Fruit fly (Drosophila melanogaster) whole organism, embryonic: ENCODE data around the gene Grasp65.
A peak's percentile ranks its signal among the peaks of the same experiment; 100 is the strongest.

ENCODE experiments used
- ATbp ChIP-seq: fragments of 200-800 bp; sonication (Bioruptor generic); optimal IDR thresholded peaks from 2 replicates; lab custom pipeline; 2017; ENCODE audit warnings: missing biosample characterization, mild to moderate bottlenecking, missing genetic modification characterization, missing genetic modification reagents
- B-H2 ChIP-seq: fragments of 200-800 bp; sonication (Bioruptor generic); optimal IDR thresholded peaks from 2 replicates; lab custom pipeline; 2018; ENCODE audit warnings: missing biosample characterization, mild to moderate bottlenecking, missing genetic modification characterization
- CG10462 ChIP-seq: fragments of 200-800 bp; sonication (Bioruptor generic); optimal IDR thresholded peaks from 2 replicates; lab custom pipeline; 2016; ENCODE audit warnings: missing biosample characterization, missing genetic modification characterization
- CG12769 ChIP-seq: fragments of 200-800 bp; sonication (Bioruptor generic); optimal IDR thresholded peaks from 2 replicates; lab custom pipeline; 2019; ENCODE audit warnings: missing biosample characterization, mild to moderate bottlenecking, missing genetic modification characterization, moderate library complexity
- CG14965 ChIP-seq: fragments of 200-800 bp; sonication (Bioruptor generic); optimal IDR thresholded peaks from 2 replicates; lab custom pipeline; 2016; ENCODE audit warnings: missing biosample characterization, missing genetic modification characterization, borderline replicate concordance
- CG15514 ChIP-seq: fragments of 200-800 bp; sonication (Bioruptor generic); optimal IDR thresholded peaks from 3 replicates; lab custom pipeline; 2017; ENCODE audit warnings: missing biosample characterization, missing genetic modification characterization, mild to moderate bottlenecking, moderate library complexity, missing genetic modification reagents
- CG17912 ChIP-seq: fragments of 200-800 bp; sonication (Bioruptor generic); optimal IDR thresholded peaks from 2 replicates; lab custom pipeline; 2018; ENCODE audit warnings: missing biosample characterization, mild to moderate bottlenecking, missing genetic modification characterization
- CG18262 ChIP-seq: fragments of 200-800 bp; optimal IDR thresholded peaks from 3 replicates; lab custom pipeline; 2019; ENCODE audit warnings: missing biosample characterization, mild to moderate bottlenecking, missing genetic modification characterization, moderate library complexity
- CG2116 ChIP-seq: fragments of 200-800 bp; sonication (Bioruptor generic); optimal IDR thresholded peaks from 3 replicates; lab custom pipeline; 2018; ENCODE audit warnings: missing biosample characterization, mild to moderate bottlenecking, missing genetic modification characterization
- CG2199 ChIP-seq: fragments of 200-800 bp; sonication (Bioruptor generic); IDR thresholded peaks from 3 replicates; pipeline ENCODE4 v1.3.6; 2022; ENCODE audit warnings: missing biosample characterization, missing genetic modification characterization
- CG2202 ChIP-seq: fragments of 200-800 bp; sonication (Bioruptor generic); optimal IDR thresholded peaks from 2 replicates; lab custom pipeline; 2018; ENCODE audit warnings: missing biosample characterization, mild to moderate bottlenecking, missing genetic modification characterization
- CG4360 ChIP-seq: fragments of 200-800 bp; sonication (Bioruptor generic); IDR thresholded peaks from 2 replicates; pipeline ENCODE4 v1.3.6; 2022; ENCODE audit warnings: missing biosample characterization, missing genetic modification characterization
- CG5953 ChIP-seq: fragments of 200-800 bp; sonication (Bioruptor generic); IDR thresholded peaks from 2 replicates; pipeline ENCODE4 v1.3.6; 2022; ENCODE audit warnings: missing biosample characterization, missing genetic modification characterization
- CG6254 ChIP-seq: fragments of 200-800 bp; sonication (Bioruptor generic); optimal IDR thresholded peaks from 3 replicates; lab custom pipeline; 2017; ENCODE audit warnings: mild to moderate bottlenecking, missing biosample characterization, missing genetic modification reagents, missing genetic modification characterization
- CG7271 ChIP-seq: fragments of 200-800 bp; sonication (Bioruptor generic); optimal IDR thresholded peaks from 2 replicates; lab custom pipeline; 2018; ENCODE audit warnings: missing biosample characterization, mild to moderate bottlenecking, missing genetic modification characterization, moderate library complexity
- CG7357 ChIP-seq: fragments of 200-800 bp; sonication (Bioruptor generic); IDR thresholded peaks from 3 replicates; pipeline ENCODE4 v1.3.6; 2022; ENCODE audit warnings: missing biosample characterization, missing genetic modification characterization
- CG7987 ChIP-seq: fragments of 200-800 bp; sonication (Bioruptor generic); optimal IDR thresholded peaks from 2 replicates; lab custom pipeline; 2018; ENCODE audit warnings: missing biosample characterization, mild to moderate bottlenecking, missing genetic modification characterization, moderate library complexity
- CG8290 ChIP-seq, 3 experiments: fragments of 200-800 bp; sonication (Bioruptor generic); optimal IDR thresholded peaks; 2 replicates each; lab custom pipeline; 2016 to 2019; ENCODE audit warnings: missing biosample characterization in 3 of 3, missing genetic modification characterization in 3 of 3, mild to moderate bottlenecking in 2 of 3, moderate library complexity in 1 of 3
- D19B ChIP-seq: fragments of 200-800 bp; sonication (Bioruptor generic); optimal IDR thresholded peaks from 2 replicates; lab custom pipeline; 2017; ENCODE audit warnings: missing biosample characterization, mild to moderate bottlenecking, missing genetic modification characterization
- Dll ChIP-seq: fragments of 200-800 bp; sonication (Bioruptor generic); IDR thresholded peaks from 4 replicates; pipeline ENCODE4 v1.3.6; 2022; ENCODE audit warnings: missing biosample characterization, missing genetic modification characterization; ENCODE audit not compliant: partially characterized antibody
- E2f2 ChIP-seq: fragments of 200-800 bp; sonication (Bioruptor generic); IDR thresholded peaks from 2 replicates; pipeline ENCODE4 v1.3.6; 2022; ENCODE audit warnings: missing biosample characterization, missing genetic modification characterization
- ERR ChIP-seq: fragments of 200-800 bp; sonication (Bioruptor generic); optimal IDR thresholded peaks from 2 replicates; lab custom pipeline; 2016; ENCODE audit warnings: missing biosample characterization, missing genetic modification characterization
- Ets97D ChIP-seq: fragments of 200-800 bp; sonication (Bioruptor generic); optimal IDR thresholded peaks from 3 replicates; lab custom pipeline; 2016; ENCODE audit warnings: missing biosample characterization, missing genetic modification characterization
- Meics ChIP-seq: fragments of 200-800 bp; sonication (Bioruptor generic); optimal IDR thresholded peaks from 2 replicates; lab custom pipeline; 2017; ENCODE audit warnings: missing biosample characterization, mild to moderate bottlenecking, missing genetic modification characterization
- Myb ChIP-seq: fragments of 200-800 bp; sonication (Bioruptor generic); optimal IDR thresholded peaks from 2 replicates; lab custom pipeline; 2016; ENCODE audit warnings: missing biosample characterization, missing genetic modification characterization
- Ptx1 ChIP-seq: fragments of 200-800 bp; sonication (Bioruptor generic); IDR thresholded peaks from 2 replicates; pipeline ENCODE4 v1.3.6; 2022; ENCODE audit warnings: missing biosample characterization, missing genetic modification characterization
- Sox102F ChIP-seq: fragments of 200-800 bp; sonication (Bioruptor generic); optimal IDR thresholded peaks from 2 replicates; lab custom pipeline; 2018; ENCODE audit warnings: missing biosample characterization, mild to moderate bottlenecking, missing genetic modification characterization, moderate library complexity
- ac ChIP-seq: fragments of 200-800 bp; sonication (Bioruptor generic); optimal IDR thresholded peaks from 3 replicates; lab custom pipeline; 2017; ENCODE audit warnings: missing biosample characterization, mild to moderate bottlenecking, missing genetic modification characterization
- cas ChIP-seq: fragments of 200-800 bp; sonication (Bioruptor generic); IDR thresholded peaks from 2 replicates; pipeline ENCODE4 v1.3.6; 2022; ENCODE audit warnings: missing biosample characterization, missing genetic modification characterization
- corto ChIP-seq: fragments of 200-800 bp; sonication (Bioruptor generic); optimal IDR thresholded peaks from 2 replicates; lab custom pipeline; 2016; ENCODE audit warnings: missing biosample characterization, mild to moderate bottlenecking, missing genetic modification characterization, moderate library complexity
- gt ChIP-seq: fragments of 200-800 bp; sonication (Bioruptor generic); IDR thresholded peaks from 2 replicates; pipeline ENCODE4 v1.3.6; 2022; ENCODE audit warnings: missing biosample characterization, missing genetic modification characterization
- jing ChIP-seq: fragments of 200-800 bp; sonication (Bioruptor generic); optimal IDR thresholded peaks from 2 replicates; lab custom pipeline; 2018; ENCODE audit warnings: missing biosample characterization, mild to moderate bottlenecking, missing genetic modification characterization
- maf-S ChIP-seq: fragments of 200-800 bp; sonication (Bioruptor generic); optimal IDR thresholded peaks from 2 replicates; lab custom pipeline; 2016; ENCODE audit warnings: missing biosample characterization, missing genetic modification characterization
- nerfin-1 ChIP-seq: fragments of 200-800 bp; sonication (Bioruptor generic); optimal IDR thresholded peaks from 3 replicates; lab custom pipeline; 2019; ENCODE audit warnings: missing biosample characterization, mild to moderate bottlenecking, missing genetic modification characterization, moderate library complexity
- odd ChIP-seq: fragments of 200-800 bp; sonication (Bioruptor generic); optimal IDR thresholded peaks from 2 replicates; lab custom pipeline; 2017; ENCODE audit warnings: missing biosample characterization, mild to moderate bottlenecking, missing genetic modification characterization
- prd ChIP-seq, 3 experiments: fragments of >200 bp in 2 of 3; fragments of 200-800 bp in 1 of 3; sonication (Bioruptor generic) in 1 of 3; optimal IDR thresholded peaks in 2 of 3; IDR thresholded peaks in 1 of 3; 2 replicates in 2 of 3; 3 replicates in 1 of 3; pipeline versions ENCODE4 v1.3.6 to Lab custom; 2017 to 2022; ENCODE audit warnings: missing biosample characterization in 1 of 3, missing genetic modification characterization in 1 of 3
- pzg ChIP-seq: fragments of 200-800 bp; sonication (Bioruptor generic); optimal IDR thresholded peaks from 3 replicates; lab custom pipeline; 2018; ENCODE audit warnings: missing biosample characterization, mild to moderate bottlenecking, missing genetic modification characterization, moderate library complexity
- schlank ChIP-seq: fragments of 200-800 bp; sonication (Bioruptor generic); optimal IDR thresholded peaks from 2 replicates; lab custom pipeline; 2018; ENCODE audit warnings: missing biosample characterization, mild to moderate bottlenecking, missing genetic modification characterization
- sens ChIP-seq: fragments of 200-800 bp; sonication (Bioruptor generic); peaks from one replicate; lab custom pipeline; 2016; ENCODE audit warnings: missing biosample characterization, missing genetic modification characterization
- shn ChIP-seq: fragments of 200-800 bp; sonication (Bioruptor generic); optimal IDR thresholded peaks from 3 replicates; lab custom pipeline; 2016; ENCODE audit warnings: missing biosample characterization, missing genetic modification characterization
- sna ChIP-seq: fragments of 200-800 bp; sonication (Bioruptor generic); IDR thresholded peaks from 2 replicates; pipeline ENCODE4 v1.3.6; 2022; ENCODE audit warnings: missing biosample characterization, missing genetic modification characterization; ENCODE audit not compliant: partially characterized antibody
- sqz ChIP-seq: fragments of 200-800 bp; sonication (Bioruptor generic); optimal IDR thresholded peaks from 3 replicates; lab custom pipeline; 2018; ENCODE audit warnings: missing biosample characterization, mild to moderate bottlenecking, missing genetic modification characterization
- tgo ChIP-seq: fragments of 200-800 bp; sonication (Bioruptor generic); IDR thresholded peaks from 3 replicates; pipeline ENCODE4 v1.3.6; 2022; ENCODE audit warnings: missing biosample characterization, missing genetic modification characterization
- trem ChIP-seq: fragments of 200-800 bp; optimal IDR thresholded peaks from 3 replicates; lab custom pipeline; 2019; ENCODE audit warnings: missing biosample characterization, mild to moderate bottlenecking, missing genetic modification characterization, moderate library complexity
- unc-4 ChIP-seq: fragments of 200-800 bp; sonication (Bioruptor generic); IDR thresholded peaks from 2 replicates; pipeline ENCODE4 v1.3.6; 2022; ENCODE audit warnings: missing biosample characterization, missing genetic modification characterization; ENCODE audit not compliant: partially characterized antibody
- vfl ChIP-seq: fragments of 200-800 bp; sonication (Bioruptor generic); optimal IDR thresholded peaks from 2 replicates; lab custom pipeline; 2016; ENCODE audit warnings: missing biosample characterization, missing genetic modification characterization
- wdn ChIP-seq: fragments of 200-800 bp; sonication (Bioruptor generic); IDR thresholded peaks from 2 replicates; pipeline ENCODE4 v1.3.6; 2022; ENCODE audit warnings: missing biosample characterization, missing genetic modification characterization
- z ChIP-seq: fragments of 200-800 bp; sonication (Bioruptor generic); IDR thresholded peaks from 3 replicates; pipeline ENCODE4 v1.3.6; 2022; ENCODE audit warnings: missing biosample characterization, missing genetic modification characterization
- zfh1 ChIP-seq: fragments of 200-800 bp; sonication (Bioruptor generic); IDR thresholded peaks from 3 replicates; pipeline ENCODE4 v1.3.6; 2022; ENCODE audit warnings: missing biosample characterization, missing genetic modification characterization

Grasp65 gene

dm6 chr3L:19899308-19899927 lies 25.3 kb upstream of the Grasp65 start (continued):
- TF ChIP-seq D19B (GFP tag; lab: Kevin White, UChicago) (no peak), Ets97D (no peak), CG2202 (tag; lab: Kevin White, UChicago) (no peak), pzg (no peak), jing (GFP tag; lab: Kevin White, UChicago) (no peak), sna (peak; percentile 33; the same call in 1 of the 2 replicates), Sox102F (GFP tag; lab: Kevin White, UChicago) (no peak), unc-4 (no peak), E2f2 (GFP tag; lab: Robert Waterston, UW) (0 out of 2 replicates have a peak, but pooled peaks have one; percentile 6), trem (tag; lab: Kevin White, UChicago) (peak; percentile 54), CG18262 (tag; lab: Kevin White, UChicago) (no peak), CG7271 (tag; lab: Kevin White, UChicago) (no peak), B-H2 (GFP tag; lab: Kevin White, UChicago) (no peak), CG17912 (GFP tag; lab: Kevin White, UChicago) (no peak), CG6254 (GFP tag; lab: Kevin White, UChicago) (no peak), prd (optimal IDR thresholded peaks at IDR 0.05; lab: Kevin White, UChicago) (no peak), prd (GFP tag; IDR thresholded peaks at IDR 0.05; lab: Robert Waterston, UW) (no peak), schlank (tag; lab: Kevin White, UChicago) (no peak), Dll (0 out of 4 replicates have a peak, but pooled peaks have one; percentile 35), maf-S (GFP tag; lab: Kevin White, UChicago) (no peak), ERR (GFP tag; lab: Kevin White, UChicago) (no peak), CG12769 (tag; lab: Kevin White, UChicago) (peak; percentile 44), odd (GFP tag; lab: Kevin White, UChicago) (no peak), ATbp (no peak), Meics (GFP tag; lab: Kevin White, UChicago) (no peak), corto (GFP tag; lab: Kevin White, UChicago) (no peak), CG15514 (no peak), shn (GFP tag; lab: Kevin White, UChicago) (no peak), z (GFP tag; lab: Robert Waterston, UW) (no peak), CG7987 (peak; percentile 55), vfl (GFP tag; lab: Kevin White, UChicago) (no peak), cas (no peak), Myb (GFP tag; lab: Kevin White, UChicago) (no peak), zfh1 (GFP tag; lab: Robert Waterston, UW) (0 out of 3 replicates have a peak, but pooled peaks have one; percentile 36), sens (GFP tag; lab: Kevin White, UChicago) (peak; percentile 91), tgo (no peak), CG5953 (GFP tag; lab: Robert Waterston, UW) (no peak), CG10462 (GFP tag; lab: Kevin White, UChicago) (no peak), CG14965 (GFP tag; lab: Kevin White, UChicago) (no peak), CG2116 (GFP tag; lab: Kevin White, UChicago) (peak; percentile 22), ac (peak; percentile 36), Ptx1 (no peak), gt (no peak), CG2199 (GFP tag; lab: Robert Waterston, UW) (peak; percentile 65; the same call in 1 of the 3 replicates), CG7357 (GFP tag; lab: Robert Waterston, UW) (no peak), nerfin-1 (tag; lab: Kevin White, UChicago) (no peak), sqz (GFP tag; lab: Kevin White, UChicago) (no peak), CG4360 (no peak), wdn (GFP tag; lab: Robert Waterston, UW) (no peak), CG8290 (GFP tag; optimal IDR thresholded peaks at IDR 0.05; lab: Kevin White, UChicago) (no peak), CG8290 (tag; optimal IDR thresholded peaks at IDR 0.05; lab: Kevin White, UChicago) (peak in 1 of 2 experiments; percentile 42)
